Worm (Caenorhabditis elegans) whole organism, young adult: ENCODE results near the gene tag-164.

Experiments
- B0035.1 ChIP-seq: sonication (generic microtip); optimal IDR thresholded peaks from 2 replicates; lab custom pipeline; 2016; ENCODE audit warnings: missing genetic modification characterization, mild to moderate bottlenecking, missing compliant biosample characterization, missing genotype, missing genetic modification reagents
- F10E7.11 ChIP-seq: sonication (generic microtip); optimal IDR thresholded peaks from 2 replicates; lab custom pipeline; 2017; ENCODE audit warnings: mild to moderate bottlenecking, missing genetic modification characterization, moderate library complexity, missing compliant biosample characterization
- F23B12.7 ChIP-seq: sonication (generic microtip); optimal IDR thresholded peaks from 2 replicates; lab custom pipeline; 2017; ENCODE audit warnings: missing genetic modification characterization, mild to moderate bottlenecking, missing compliant biosample characterization, antibody characterized with exemption, moderate library complexity; ENCODE audit not compliant: insufficient read depth
- F33H1.4 ChIP-seq: fragments of 200-800 bp; sonication (Bioruptor generic); IDR thresholded peaks from 2 replicates; pipeline ENCODE4 v1.3.6; 2022; ENCODE audit warnings: missing genetic modification reagents, missing genetic modification characterization, missing compliant biosample characterization
- F52B5.7 ChIP-seq: sonication (generic microtip); optimal IDR thresholded peaks from 2 replicates; lab custom pipeline; 2016; ENCODE audit warnings: mild to moderate bottlenecking, missing genetic modification characterization, missing compliant biosample characterization
- F55B11.4 ChIP-seq: sonication (generic microtip); optimal IDR thresholded peaks from 2 replicates; lab custom pipeline; 2016; ENCODE audit warnings: missing compliant biosample characterization, missing genetic modification characterization, borderline replicate concordance; ENCODE audit not compliant: insufficient read depth
- F57C9.4 ChIP-seq: sonication (generic microtip); optimal IDR thresholded peaks from 2 replicates; lab custom pipeline; 2017; ENCODE audit warnings: mild to moderate bottlenecking, missing genetic modification characterization, missing compliant biosample characterization
- Y53G8AR.9 ChIP-seq: fragments of 200-800 bp; sonication (Bioruptor generic); conservative IDR thresholded peaks from 2 replicates; pipeline ENCODE4 v1.3.6; 2022; ENCODE audit warnings: missing genetic modification reagents, missing genetic modification characterization, missing compliant biosample characterization
- Y67H2A.10 ChIP-seq: fragments of 200-800 bp; sonication (Bioruptor generic); conservative IDR thresholded peaks from 2 replicates; pipeline ENCODE4 v1.3.6; 2022; ENCODE audit warnings: missing genetic modification reagents, missing genetic modification characterization, missing compliant biosample characterization
- Y95B8A.8 ChIP-seq: fragments of 200-800 bp; sonication (Bioruptor generic); IDR thresholded peaks from 2 replicates; pipeline ENCODE4 v1.3.6; 2022; ENCODE audit warnings: missing genetic modification reagents, missing genetic modification characterization, missing compliant biosample characterization
- ZK185.1 ChIP-seq: sonication (generic microtip); optimal IDR thresholded peaks from 2 replicates; lab custom pipeline; 2016; ENCODE audit warnings: mild to moderate bottlenecking, missing genetic modification characterization, missing compliant biosample characterization; ENCODE audit not compliant: poor library complexity, severe bottlenecking
- athp-1 ChIP-seq: sonication (generic microtip); optimal IDR thresholded peaks from 2 replicates; lab custom pipeline; 2017; ENCODE audit warnings: mild to moderate bottlenecking, missing genetic modification characterization, missing compliant biosample characterization
- attf-6 ChIP-seq: fragments of 200-800 bp; sonication (Bioruptor generic); IDR thresholded peaks from 2 replicates; pipeline ENCODE4 v1.3.6; 2022; ENCODE audit warnings: missing genetic modification reagents, missing genetic modification characterization, missing compliant biosample characterization
- cebp-2 ChIP-seq: fragments of 200-800 bp; sonication (Bioruptor generic); IDR thresholded peaks from 2 replicates; pipeline ENCODE4 v1.3.6; 2022; ENCODE audit warnings: missing genetic modification characterization, missing compliant biosample characterization
- ceh-27 ChIP-seq: fragments of 200-800 bp; sonication (Bioruptor generic); optimal IDR thresholded peaks from 2 replicates; lab custom pipeline; 2018; ENCODE audit warnings: mild to moderate bottlenecking, missing genetic modification characterization, moderate library complexity, missing compliant biosample characterization
- ceh-40 ChIP-seq: fragments of 200-800 bp; sonication (Bioruptor generic); IDR thresholded peaks from 2 replicates; pipeline ENCODE4 v1.3.6; 2022; ENCODE audit warnings: missing genetic modification characterization, missing compliant biosample characterization
- ceh-79 ChIP-seq: sonication (generic microtip); optimal IDR thresholded peaks from 2 replicates; lab custom pipeline; 2017; ENCODE audit warnings: mild to moderate bottlenecking, missing genetic modification characterization, missing compliant biosample characterization
- dpff-1 ChIP-seq: sonication (generic microtip); optimal IDR thresholded peaks from 2 replicates; lab custom pipeline; 2017; ENCODE audit warnings: mild to moderate bottlenecking, missing genetic modification characterization, missing compliant biosample characterization
- egl-18 ChIP-seq: fragments of 200-800 bp; sonication (Bioruptor generic); IDR thresholded peaks from 2 replicates; pipeline ENCODE4 v1.3.6; 2022; ENCODE audit warnings: missing genetic modification reagents, missing genetic modification characterization, missing compliant biosample characterization
- gei-17 ChIP-seq: fragments of 200-800 bp; sonication (Bioruptor generic); optimal IDR thresholded peaks from 2 replicates; lab custom pipeline; 2018; ENCODE audit warnings: mild to moderate bottlenecking, missing genetic modification characterization, missing compliant biosample characterization
- him-1 ChIP-seq: sonication (generic microtip); optimal IDR thresholded peaks from 2 replicates; lab custom pipeline; 2016; ENCODE audit warnings: missing genotype, missing genetic modification reagents, missing genetic modification characterization, missing compliant biosample characterization
- hlh-12 ChIP-seq: sonication (generic microtip); optimal IDR thresholded peaks from 2 replicates; lab custom pipeline; 2016; ENCODE audit warnings: missing genetic modification characterization, missing compliant biosample characterization
- hrde-1 ChIP-seq: sonication (generic microtip); optimal IDR thresholded peaks from 2 replicates; lab custom pipeline; 2016; ENCODE audit warnings: missing genetic modification characterization, mild to moderate bottlenecking, missing compliant biosample characterization, moderate library complexity, missing genotype, missing genetic modification reagents, borderline replicate concordance
- let-526 ChIP-seq: fragments of 200-800 bp; sonication (Bioruptor generic); IDR thresholded peaks from 2 replicates; pipeline ENCODE4 v1.3.6; 2022; ENCODE audit warnings: missing genetic modification reagents, missing genetic modification characterization, missing compliant biosample characterization
- let-607 ChIP-seq, 2 experiments: fragments of 200-800 bp in 1 of 2; sonication (Bioruptor generic) in 1 of 2; sonication (generic microtip) in 1 of 2; optimal IDR thresholded peaks; 2 replicates each; lab custom pipeline; 2016 to 2018; ENCODE audit warnings: mild to moderate bottlenecking in 2 of 2, missing compliant biosample characterization in 2 of 2, missing genetic modification characterization in 2 of 2, moderate library complexity in 2 of 2, missing genotype in 1 of 2
- lin-40 ChIP-seq: sonication (generic microtip); optimal IDR thresholded peaks from 2 replicates; lab custom pipeline; 2016; ENCODE audit warnings: missing genetic modification characterization, mild to moderate bottlenecking, missing compliant biosample characterization, missing genotype, missing genetic modification reagents
- mel-28 ChIP-seq: sonication (generic microtip); optimal IDR thresholded peaks from 2 replicates; lab custom pipeline; 2016; ENCODE audit warnings: borderline replicate concordance, mild to moderate bottlenecking, missing genetic modification characterization, missing compliant biosample characterization
- nfya-2 ChIP-seq: fragments of 200-800 bp; sonication (Bioruptor generic); IDR thresholded peaks from 2 replicates; pipeline ENCODE4 v1.3.6; 2022; ENCODE audit warnings: missing genetic modification reagents, missing genetic modification characterization, missing compliant biosample characterization
- repo-1 ChIP-seq: sonication (generic microtip); optimal IDR thresholded peaks from 2 replicates; lab custom pipeline; 2017; ENCODE audit warnings: mild to moderate bottlenecking, missing genetic modification characterization, missing compliant biosample characterization
- snpc-1.3 ChIP-seq: sonication (generic microtip); optimal IDR thresholded peaks from 2 replicates; lab custom pipeline; 2017; ENCODE audit warnings: missing genetic modification characterization, mild to moderate bottlenecking, missing compliant biosample characterization, antibody characterized with exemption, moderate library complexity, missing genotype, missing genetic modification reagents; ENCODE audit not compliant: insufficient read depth
- snpc-3.4 ChIP-seq: sonication (generic microtip); optimal IDR thresholded peaks from 2 replicates; lab custom pipeline; 2017; ENCODE audit warnings: missing genetic modification characterization, mild to moderate bottlenecking, missing compliant biosample characterization, antibody characterized with exemption, moderate library complexity, missing genotype, missing genetic modification reagents
- tlf-1 ChIP-seq: fragments of 200-800 bp; sonication (Bioruptor generic); optimal IDR thresholded peaks from 2 replicates; lab custom pipeline; 2018; ENCODE audit warnings: mild to moderate bottlenecking, missing genetic modification characterization, missing compliant biosample characterization
- unc-130 ChIP-seq: sonication (generic microtip); optimal IDR thresholded peaks from 2 replicates; lab custom pipeline; 2016; ENCODE audit warnings: missing genetic modification reagents, missing genetic modification characterization, missing compliant biosample characterization
- xnd-1 ChIP-seq: sonication (generic microtip); optimal IDR thresholded peaks from 2 replicates; lab custom pipeline; 2016; ENCODE audit warnings: missing genotype, missing genetic modification reagents, missing genetic modification characterization, missing compliant biosample characterization
- zfh-2 ChIP-seq: fragments of 200-800 bp; sonication (Bioruptor generic); conservative IDR thresholded peaks from 2 replicates; pipeline ENCODE4 v1.3.6; 2022; ENCODE audit warnings: missing genetic modification reagents, missing genetic modification characterization, missing compliant biosample characterization

tag-164 gene

ce11 chrIII:13474482-13474881, 15.1 kb downstream of the tag-164 start:
- TF ChIP-seq egl-18 (GFP tag; lab: Robert Waterston, UW): no peak
- no peak for TF ChIP-seq mel-28 (tag; lab: Kevin White, UChicago)

ce11 chrIII:13476682-13477081, 17.3 kb downstream of the tag-164 start, which contains the start of gene T27E9.6:
T27E9.6 (minus strand) TSS chrIII:13476782.
- no peak for TF ChIP-seq lin-40 (tag; lab: Kevin White, UChicago)
- no peak for TF ChIP-seq ceh-79 (tag; lab: Kevin White, UChicago)
- no peak for TF ChIP-seq Y67H2A.10 (GFP tag; lab: Robert Waterston, UW)
- TF ChIP-seq repo-1: no peak
- TF ChIP-seq Y53G8AR.9 (GFP tag; lab: Robert Waterston, UW): no peak
- no peak for TF ChIP-seq cebp-2 (GFP tag; lab: Robert Waterston, UW)
- no peak for TF ChIP-seq zfh-2
- no peak for TF ChIP-seq hlh-12 (tag; lab: Kevin White, UChicago)
- TF ChIP-seq xnd-1: no peak
- TF ChIP-seq dpff-1: no peak
- no peak for TF ChIP-seq athp-1
- TF ChIP-seq let-526 (GFP tag; lab: Robert Waterston, UW): no peak
- no peak for TF ChIP-seq B0035.1
- TF ChIP-seq let-607 (tag; optimal IDR thresholded peaks at IDR 0.05; lab: Kevin White, UChicago): no peak
- TF ChIP-seq nfya-2 (GFP tag; lab: Robert Waterston, UW): no peak
- no peak for TF ChIP-seq F10E7.11 (tag; lab: Kevin White, UChicago)
- no peak for TF ChIP-seq unc-130 (GFP tag; lab: Kevin White, UChicago)
- TF ChIP-seq hrde-1 (tag; lab: Kevin White, UChicago): no peak
- TF ChIP-seq ceh-40 (GFP tag; lab: Robert Waterston, UW): no peak

- TF ChIP-seq ZK185.1 (tag; lab: Kevin White, UChicago) (no peak), attf-6 (GFP tag; lab: Robert Waterston, UW) (no peak), repo-1 (no peak), him-1 (no peak), F55B11.4 (tag; lab: Kevin White, UChicago) (no peak), tlf-1 (GFP tag; lab: Kevin White, UChicago) (no peak), ceh-27 (no peak), F57C9.4 (tag; lab: Kevin White, UChicago) (no peak), F52B5.7 (tag; lab: Kevin White, UChicago) (no peak), Y95B8A.8 (no peak), snpc-3.4 (tag; lab: Kevin White, UChicago) (no peak), gei-17 (GFP tag; lab: Kevin White, UChicago) (no peak), F33H1.4 (GFP tag; lab: Robert Waterston, UW) (no peak), snpc-1.3 (tag; lab: Kevin White, UChicago) (no peak), F23B12.7 (no peak)
These were observed 24.7 kb downstream of the tag-164 start, which contains the start of gene acc-4 for ce11 chrIII:13484024-13484423. acc-4 (minus strand) TSS chrIII:13484124.
